Worm (Caenorhabditis elegans) whole organism, young adult: ENCODE data around the gene ZC116.5.

Experiments used
- B0035.1 ChIP-seq: sonication (generic microtip); optimal IDR thresholded peaks from 2 replicates; lab custom pipeline; 2016; ENCODE audit warnings: missing genetic modification characterization, mild to moderate bottlenecking, missing compliant biosample characterization, missing genotype, missing genetic modification reagents
- B0261.1 ChIP-seq: sonication (generic microtip); optimal IDR thresholded peaks from 2 replicates; lab custom pipeline; 2016; ENCODE audit warnings: mild to moderate bottlenecking, missing genetic modification characterization, moderate library complexity, missing compliant biosample characterization
- C17E4.6 ChIP-seq: fragments of 200-800 bp; sonication (Bioruptor generic); IDR thresholded peaks from 2 replicates; pipeline ENCODE4 v1.3.6; 2022; ENCODE audit warnings: missing genetic modification reagents, missing genetic modification characterization, missing compliant biosample characterization
- F10E7.11 ChIP-seq: sonication (generic microtip); optimal IDR thresholded peaks from 2 replicates; lab custom pipeline; 2017; ENCODE audit warnings: mild to moderate bottlenecking, missing genetic modification characterization, moderate library complexity, missing compliant biosample characterization
- F22D6.2 ChIP-seq: sonication (generic microtip); optimal IDR thresholded peaks from 2 replicates; lab custom pipeline; 2016; ENCODE audit warnings: mild to moderate bottlenecking, missing genetic modification characterization, missing compliant biosample characterization
- F49E8.2 ChIP-seq: sonication (generic microtip); optimal IDR thresholded peaks from 3 replicates; lab custom pipeline; 2017; ENCODE audit warnings: missing genetic modification characterization, mild to moderate bottlenecking, missing compliant biosample characterization, antibody characterized with exemption, moderate library complexity; ENCODE audit not compliant: insufficient read depth
- K12H6.12 ChIP-seq: fragments of 200-800 bp; sonication (Bioruptor generic); optimal IDR thresholded peaks from 2 replicates; lab custom pipeline; 2018; ENCODE audit warnings: mild to moderate bottlenecking, missing genetic modification characterization, missing compliant biosample characterization
- Y56A3A.18 ChIP-seq: fragments of 200-800 bp; sonication (Bioruptor generic); IDR thresholded peaks from 2 replicates; pipeline ENCODE4 v1.3.6; 2022; ENCODE audit warnings: missing genetic modification reagents, missing genetic modification characterization, missing compliant biosample characterization
- ZK185.1 ChIP-seq: sonication (generic microtip); optimal IDR thresholded peaks from 2 replicates; lab custom pipeline; 2016; ENCODE audit warnings: mild to moderate bottlenecking, missing genetic modification characterization, missing compliant biosample characterization; ENCODE audit not compliant: poor library complexity, severe bottlenecking
- aptf-3 ChIP-seq: fragments of 200-800 bp; sonication (Bioruptor generic); IDR thresholded peaks from 2 replicates; pipeline ENCODE4 v1.3.6; 2022; ENCODE audit warnings: missing genetic modification characterization, missing compliant biosample characterization
- atf-7 ChIP-seq: sonication (generic microtip); optimal IDR thresholded peaks from 2 replicates; lab custom pipeline; 2017; ENCODE audit warnings: mild to moderate bottlenecking, missing genetic modification characterization, missing compliant biosample characterization
- athp-1 ChIP-seq: sonication (generic microtip); optimal IDR thresholded peaks from 2 replicates; lab custom pipeline; 2017; ENCODE audit warnings: mild to moderate bottlenecking, missing genetic modification characterization, missing compliant biosample characterization
- cebp-2 ChIP-seq: fragments of 200-800 bp; sonication (Bioruptor generic); IDR thresholded peaks from 2 replicates; pipeline ENCODE4 v1.3.6; 2022; ENCODE audit warnings: missing genetic modification characterization, missing compliant biosample characterization
- ceh-40 ChIP-seq: fragments of 200-800 bp; sonication (Bioruptor generic); IDR thresholded peaks from 2 replicates; pipeline ENCODE4 v1.3.6; 2022; ENCODE audit warnings: missing genetic modification characterization, missing compliant biosample characterization
- die-1 ChIP-seq: sonication (generic microtip); optimal IDR thresholded peaks from 2 replicates; lab custom pipeline; 2016; ENCODE audit warnings: missing genotype, mild to moderate bottlenecking, missing genetic modification characterization, missing compliant biosample characterization
- dpff-1 ChIP-seq: sonication (generic microtip); optimal IDR thresholded peaks from 2 replicates; lab custom pipeline; 2017; ENCODE audit warnings: mild to moderate bottlenecking, missing genetic modification characterization, missing compliant biosample characterization
- efl-1 ChIP-seq: fragments of 150-350 bp; optimal IDR thresholded peaks from 2 replicates; lab custom pipeline; 2014; ENCODE audit warnings: missing biosample characterization, missing genetic modification reagents, missing genetic modification characterization
- egl-18 ChIP-seq: fragments of 200-800 bp; sonication (Bioruptor generic); IDR thresholded peaks from 2 replicates; pipeline ENCODE4 v1.3.6; 2022; ENCODE audit warnings: missing genetic modification reagents, missing genetic modification characterization, missing compliant biosample characterization
- egl-44 ChIP-seq: fragments of 200-800 bp; sonication (Bioruptor generic); IDR thresholded peaks from 2 replicates; pipeline ENCODE4 v1.3.6; 2022; ENCODE audit warnings: missing genetic modification reagents, missing genetic modification characterization, missing compliant biosample characterization
- ekl-4 ChIP-seq: fragments of 200-800 bp; sonication (Bioruptor generic); IDR thresholded peaks from 2 replicates; pipeline ENCODE4 v1.3.6; 2022; ENCODE audit warnings: missing genetic modification reagents, missing genetic modification characterization, missing compliant biosample characterization
- ets-4 ChIP-seq: fragments of 200-800 bp; sonication (Bioruptor generic); optimal IDR thresholded peaks from 2 replicates; lab custom pipeline; 2018; ENCODE audit warnings: mild to moderate bottlenecking, missing genetic modification characterization, missing compliant biosample characterization
- hmg-1.2 ChIP-seq: fragments of 200-800 bp; sonication (Bioruptor generic); IDR thresholded peaks from 2 replicates; pipeline ENCODE4 v1.3.6; 2022; ENCODE audit warnings: missing genetic modification reagents, missing genetic modification characterization, missing compliant biosample characterization
- hmg-20 ChIP-seq: fragments of 200-800 bp; sonication (Bioruptor generic); IDR thresholded peaks from 2 replicates; pipeline ENCODE4 v1.3.6; 2022; ENCODE audit warnings: missing genetic modification reagents, missing genetic modification characterization, missing compliant biosample characterization
- hrde-1 ChIP-seq: sonication (generic microtip); optimal IDR thresholded peaks from 2 replicates; lab custom pipeline; 2016; ENCODE audit warnings: missing genetic modification characterization, mild to moderate bottlenecking, missing compliant biosample characterization, moderate library complexity, missing genotype, missing genetic modification reagents, borderline replicate concordance
- let-607 ChIP-seq, 2 experiments: fragments of 200-800 bp in 1 of 2; sonication (Bioruptor generic) in 1 of 2; sonication (generic microtip) in 1 of 2; optimal IDR thresholded peaks; 2 replicates each; lab custom pipeline; 2016 to 2018; ENCODE audit warnings: mild to moderate bottlenecking in 2 of 2, missing compliant biosample characterization in 2 of 2, missing genetic modification characterization in 2 of 2, moderate library complexity in 2 of 2, missing genotype in 1 of 2
- lin-26 ChIP-seq: fragments of 200-800 bp; sonication (Bioruptor generic); IDR thresholded peaks from 2 replicates; pipeline ENCODE4 v1.3.6; 2022; ENCODE audit warnings: missing genetic modification reagents, missing genetic modification characterization, missing compliant biosample characterization
- madf-6 ChIP-seq: fragments of 200-800 bp; sonication (Bioruptor generic); IDR thresholded peaks from 2 replicates; pipeline ENCODE4 v1.3.6; 2022; ENCODE audit warnings: missing genetic modification reagents, missing genetic modification characterization, missing compliant biosample characterization
- mes-4 ChIP-seq: sonication (generic microtip); optimal IDR thresholded peaks from 2 replicates; lab custom pipeline; 2016; ENCODE audit warnings: missing genotype, missing genetic modification characterization, missing compliant biosample characterization
- nhr-80 ChIP-seq: sonication (generic microtip); optimal IDR thresholded peaks from 2 replicates; lab custom pipeline; 2016; ENCODE audit warnings: missing genetic modification characterization, missing compliant biosample characterization
- nhr-90 ChIP-seq: sonication (generic microtip); optimal IDR thresholded peaks from 2 replicates; lab custom pipeline; 2016; ENCODE audit warnings: missing genotype, mild to moderate bottlenecking, missing genetic modification characterization, missing compliant biosample characterization
- pha-4 ChIP-seq: fragments of 150-350 bp; sonication (generic microtip); optimal IDR thresholded peaks from 2 replicates; lab custom pipeline; 2014; ENCODE audit warnings: missing biosample characterization, missing genetic modification reagents, missing genetic modification characterization
- rcor-1 ChIP-seq: fragments of 200-800 bp; sonication (Bioruptor generic); IDR thresholded peaks from 2 replicates; pipeline ENCODE4 v1.3.6; 2022; ENCODE audit warnings: missing genetic modification reagents, missing genetic modification characterization, missing compliant biosample characterization
- rec-8 ChIP-seq, 2 experiments: sonication (generic microtip); optimal IDR thresholded peaks; 2 replicates each; lab custom pipeline; 2016; ENCODE audit warnings: mild to moderate bottlenecking in 2 of 2, missing genetic modification characterization in 2 of 2, missing genetic modification reagents in 2 of 2, missing genotype in 2 of 2, missing biosample characterization in 1 of 2, missing compliant biosample characterization in 1 of 2, moderate library complexity in 1 of 2
- rpc-1 ChIP-seq, 2 experiments: fragments of 150-350 bp in 1 of 2; sonication (generic microtip) in 1 of 2; optimal IDR thresholded peaks; 2 replicates each; lab custom pipeline; 2014 to 2018; ENCODE audit warnings: missing biosample characterization in 1 of 2, missing genetic modification characterization in 1 of 2, missing genetic modification reagents in 1 of 2, missing genotype in 1 of 2
- snpc-4 ChIP-seq, 5 experiments: fragments of 150-350 bp in 1 of 5; sonication (generic microtip) in 4 of 5; optimal IDR thresholded peaks; 2 replicates each; lab custom pipeline; 2014 to 2018; ENCODE audit warnings: missing genetic modification characterization in 5 of 5, missing biosample characterization in 3 of 5, antibody characterized with exemption in 2 of 5, mild to moderate bottlenecking in 2 of 5, missing compliant biosample characterization in 2 of 5, missing genotype in 2 of 5, moderate library complexity in 2 of 5, missing genetic modification reagents in 1 of 5
- somi-1 ChIP-seq: fragments of 200-800 bp; sonication (Bioruptor generic); optimal IDR thresholded peaks from 2 replicates; lab custom pipeline; 2018; ENCODE audit warnings: mild to moderate bottlenecking, missing genetic modification characterization, missing compliant biosample characterization
- tbp1 ChIP-seq: fragments of 200-800 bp; sonication (Bioruptor generic); optimal IDR thresholded peaks from 2 replicates; lab custom pipeline; 2018; ENCODE audit warnings: mild to moderate bottlenecking, missing genetic modification characterization, missing compliant biosample characterization
- tlf-1 ChIP-seq: fragments of 200-800 bp; sonication (Bioruptor generic); optimal IDR thresholded peaks from 2 replicates; lab custom pipeline; 2018; ENCODE audit warnings: mild to moderate bottlenecking, missing genetic modification characterization, missing compliant biosample characterization
- xnd-1 ChIP-seq: sonication (generic microtip); optimal IDR thresholded peaks from 2 replicates; lab custom pipeline; 2016; ENCODE audit warnings: missing genotype, missing genetic modification reagents, missing genetic modification characterization, missing compliant biosample characterization
- ztf-22 ChIP-seq: fragments of 200-800 bp; sonication (Bioruptor generic); optimal IDR thresholded peaks from 2 replicates; lab custom pipeline; 2018; ENCODE audit warnings: mild to moderate bottlenecking, missing genetic modification characterization, moderate library complexity, missing compliant biosample characterization

The ZC116.5 gene

DNA sequence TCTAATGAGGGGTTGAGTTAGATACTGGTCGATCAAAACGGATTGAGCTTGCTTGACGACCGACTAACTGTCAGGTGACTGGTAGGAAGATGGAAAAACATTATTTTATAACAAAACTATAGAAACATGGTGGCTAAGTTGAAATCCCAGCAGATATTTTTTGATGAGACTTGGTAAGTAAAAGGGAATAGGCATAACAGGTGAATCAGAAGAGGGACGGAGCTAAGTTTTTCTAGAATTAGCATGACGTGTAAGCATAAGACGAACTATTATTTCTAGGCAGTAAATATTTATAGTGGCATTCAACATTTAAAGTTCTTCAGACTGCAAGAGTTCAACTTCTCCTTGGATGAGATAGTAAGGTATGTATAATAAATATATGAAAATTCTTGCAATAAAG, 35.7 kb upstream of the ZC116.5 start, which contains the start of gene F56H9.8:
Gene F56H9.8 (plus strand): TSS at position 301 of the 400 bp plus-strand sequence.
- no peak for TF ChIP-seq rpc-1 (optimal IDR thresholded peaks at IDR 0.05; lab: Kevin White, UChicago)
- TF ChIP-seq rpc-1 (tag; optimal IDR thresholded peaks at IDR 0.05; lab: Kevin White, UChicago): no peak

DNA sequence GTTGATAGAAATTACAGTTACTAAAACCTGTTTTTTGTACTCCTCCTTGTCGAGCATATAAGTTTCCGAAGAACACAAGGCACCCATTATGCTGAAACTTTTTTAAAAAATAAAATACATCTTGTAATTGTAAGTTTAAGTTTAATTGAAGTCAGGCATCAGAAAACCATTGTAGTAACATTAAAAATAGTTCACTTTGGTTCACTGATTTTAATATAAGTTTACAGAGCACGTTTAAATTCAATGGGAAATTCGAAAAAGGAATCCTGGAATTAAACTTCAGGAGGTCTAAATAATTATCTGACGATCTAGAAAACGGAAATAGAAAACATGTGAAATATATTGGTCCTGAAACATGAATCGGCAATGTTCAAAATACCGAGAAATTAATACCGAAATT, 31.6 kb upstream of the ZC116.5 start, which contains the start of gene gpa-8:
Gene gpa-8 (minus strand): TSS at position 101 of the 400 bp plus-strand sequence.
- TF ChIP-seq tbp1 (GFP tag; lab: Kevin White, UChicago): no peak
- TF ChIP-seq B0261.1 (tag; lab: Kevin White, UChicago): no peak

DNA sequence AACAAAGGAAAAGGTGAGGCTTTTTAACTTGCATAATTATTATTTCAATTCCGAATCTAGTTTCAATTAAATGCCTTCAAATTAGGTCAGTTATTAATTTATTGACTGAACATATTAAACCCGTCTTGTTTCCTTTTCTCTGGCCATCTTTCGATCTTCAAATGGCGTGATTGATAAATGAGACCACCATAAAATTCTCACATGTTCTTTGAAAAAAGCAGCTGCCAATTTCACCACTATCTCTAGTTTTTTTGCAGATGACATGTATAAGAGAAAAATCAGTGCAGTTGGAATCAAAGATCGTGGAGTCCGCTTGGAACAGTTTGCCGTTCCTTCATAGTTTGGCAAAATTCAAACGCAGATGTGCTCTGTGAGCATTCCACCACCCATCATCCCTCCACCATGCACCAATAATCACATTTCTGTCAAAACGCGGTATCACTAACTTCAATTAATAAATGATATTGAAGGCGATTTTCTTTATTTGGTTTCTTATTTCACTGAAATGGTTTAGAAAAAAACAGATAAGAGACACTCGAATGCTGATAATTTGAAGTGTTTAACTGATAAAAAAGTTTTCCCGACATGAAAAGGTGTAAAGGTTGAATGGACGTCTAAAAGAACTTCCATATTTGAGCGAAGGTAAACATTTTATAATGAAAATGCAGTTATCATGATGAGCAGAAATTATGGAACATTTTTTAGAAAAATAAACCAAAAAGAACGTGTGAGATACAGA, 29.2 kb upstream of the ZC116.5 start:
- peak; percentile 14; the same call in 1 of the 2 replicates for TF ChIP-seq rcor-1 (GFP tag; lab: Robert Waterston, UW)
- peak; percentile 31 for TF ChIP-seq ztf-22 (GFP tag; lab: Kevin White, UChicago)
- TF ChIP-seq atf-7: peak; percentile 0
- TF ChIP-seq ZK185.1 (tag; lab: Kevin White, UChicago): peak; percentile 16
- no peak for TF ChIP-seq die-1 (tag; lab: Kevin White, UChicago)
- peak; percentile 70 for TF ChIP-seq nhr-80

DNA sequence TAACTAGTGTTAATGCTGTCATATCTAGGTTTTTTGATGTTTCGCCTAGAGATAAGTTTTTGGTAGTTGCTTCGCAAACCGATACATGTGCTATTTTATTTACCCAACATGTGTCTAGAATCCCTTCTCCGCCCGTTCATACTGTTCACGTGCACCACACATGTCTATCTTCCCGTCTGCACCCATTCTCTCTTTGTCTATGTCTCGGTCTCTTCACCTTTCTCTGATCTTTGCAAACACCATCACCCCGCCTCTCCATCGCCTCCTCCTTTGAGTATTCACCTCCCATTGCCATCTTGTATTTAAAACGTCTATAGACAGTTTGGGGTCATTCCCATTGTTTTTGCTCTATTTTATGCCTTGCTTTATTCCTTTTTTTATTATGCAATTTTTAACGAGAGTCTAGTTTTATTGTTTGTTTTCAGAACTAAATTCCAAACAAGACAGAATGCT, 28.5 kb upstream of the ZC116.5 start, which contains the start of gene F56H9.2:
Gene F56H9.2 (plus strand): TSS at position 426 of the 453 bp plus-strand sequence.
- TF ChIP-seq let-607 (tag; optimal IDR thresholded peaks at IDR 0.05; lab: Kevin White, UChicago): no peak
- no peak for TF ChIP-seq ceh-40 (GFP tag; lab: Robert Waterston, UW)
- peak; percentile 46; the same call in 1 of the 2 replicates for TF ChIP-seq ekl-4 (GFP tag; lab: Robert Waterston, UW)
- TF ChIP-seq somi-1 (GFP tag; lab: Kevin White, UChicago): peak; percentile 7
- TF ChIP-seq ets-4 (GFP tag; lab: Kevin White, UChicago): peak; percentile 11
- no peak for TF ChIP-seq snpc-4 (GFP tag; optimal IDR thresholded peaks at IDR 0.05; lab: Kevin White, UChicago)
- TF ChIP-seq snpc-4 (tag; optimal IDR thresholded peaks at IDR 0.05; lab: Kevin White, UChicago): peak in 1 of 4 experiments; percentile 20
- no peak for TF ChIP-seq egl-44 (GFP tag; lab: Robert Waterston, UW)
- no peak for TF ChIP-seq xnd-1
- no peak for TF ChIP-seq F49E8.2
- no peak for TF ChIP-seq efl-1
- peak; percentile 39 for TF ChIP-seq pha-4
- TF ChIP-seq dpff-1 (tag; lab: Kevin White, UChicago): no peak
- TF ChIP-seq die-1 (tag; lab: Kevin White, UChicago): peak; percentile 5
- no peak for TF ChIP-seq C17E4.6
- TF ChIP-seq F22D6.2: peak; percentile 82
- TF ChIP-seq tlf-1 (GFP tag; lab: Kevin White, UChicago): no peak
- no peak for TF ChIP-seq nhr-90 (tag; lab: Kevin White, UChicago)
- no peak for TF ChIP-seq hrde-1
- TF ChIP-seq Y56A3A.18: no peak
- no peak for TF ChIP-seq rec-8 (tag; optimal IDR thresholded peaks at IDR 0.05; lab: Kevin White, UChicago)
- no peak for TF ChIP-seq mes-4
- no peak for TF ChIP-seq cebp-2 (GFP tag; lab: Robert Waterston, UW)
- TF ChIP-seq hmg-1.2: peak; percentile 50; the same call in 1 of the 2 replicates
- peak; percentile 67 for TF ChIP-seq K12H6.12
- no peak for TF ChIP-seq hmg-20 (GFP tag; lab: Robert Waterston, UW)
- TF ChIP-seq lin-26 (GFP tag; lab: Robert Waterston, UW): no peak
- no peak for TF ChIP-seq athp-1 (tag; lab: Kevin White, UChicago)
- TF ChIP-seq aptf-3 (GFP tag; lab: Robert Waterston, UW): no peak
- no peak for TF ChIP-seq madf-6 (GFP tag; lab: Robert Waterston, UW)
- TF ChIP-seq F10E7.11 (tag; lab: Kevin White, UChicago): no peak
- no peak for TF ChIP-seq egl-18 (GFP tag; lab: Robert Waterston, UW)
- no peak for TF ChIP-seq B0035.1 (tag; lab: Kevin White, UChicago)
